Worm (Caenorhabditis elegans) whole organism, dauer: ENCODE data around the gene nlp-11.
"Not testable (repeated sequence)": the region's sequence is repeated elsewhere in the genome, so short reads cannot be mapped to it uniquely, and the experiment has no call there.

ENCODE experiments used
- unc-62 ChIP-seq: sonication (generic microtip); optimal IDR thresholded peaks from 2 replicates; lab custom pipeline; 2017; ENCODE audit warnings: missing biosample characterization, missing genetic modification reagents, missing genetic modification characterization

Gene nlp-11

ce11 chrII:9691839-9692238 lies at the start of gene nlp-11:
Gene nlp-11, minus strand, starts transcription at chrII:9691939.
- no peak for TF ChIP-seq unc-62 (GFP tag; lab: Kevin White, UChicago)

ce11 chrII:9741400-9741799 lies 49.7 kb upstream of the nlp-11 start:
- no peak for TF ChIP-seq unc-62 (GFP tag; lab: Kevin White, UChicago)

ce11 chrII:9740552-9740951 lies 48.8 kb upstream of the nlp-11 start:
- TF ChIP-seq unc-62 (GFP tag; lab: Kevin White, UChicago) = no peak

ce11 chrII:9738820-9739219 lies 47.1 kb upstream of the nlp-11 start:
- no peak for TF ChIP-seq unc-62 (GFP tag; lab: Kevin White, UChicago)

ce11 chrII:9735785-9736184 lies 44.0 kb upstream of the nlp-11 start:
- no peak for TF ChIP-seq unc-62 (GFP tag; lab: Kevin White, UChicago)

- not testable (repeated sequence) for TF ChIP-seq unc-62 (GFP tag; lab: Kevin White, UChicago)
These were observed 40.1 kb upstream of the nlp-11 start, which contains the start of gene mab-3 for ce11 chrII:9731810-9732209. Gene mab-3, plus strand, starts transcription at chrII:9732137.

- TF ChIP-seq unc-62 (GFP tag; lab: Kevin White, UChicago) = no peak
These were observed 38.1 kb upstream of the nlp-11 start for ce11 chrII:9729866-9730265.

- no peak for TF ChIP-seq unc-62 (GFP tag; lab: Kevin White, UChicago)
These were observed 37.5 kb upstream of the nlp-11 start for ce11 chrII:9729196-9729595.

ce11 chrII:9728506-9728905 lies 36.8 kb upstream of the nlp-11 start:
- no peak for TF ChIP-seq unc-62 (GFP tag; lab: Kevin White, UChicago)

ce11 chrII:9727192-9727699 lies 35.5 kb upstream of the nlp-11 start:
- no peak for TF ChIP-seq unc-62 (GFP tag; lab: Kevin White, UChicago)

ce11 chrII:9725056-9725455 lies 33.3 kb upstream of the nlp-11 start:
- TF ChIP-seq unc-62 (GFP tag; lab: Kevin White, UChicago) = no peak

ce11 chrII:9724464-9724863 lies 32.7 kb upstream of the nlp-11 start, which contains the start of gene cutl-2:
Gene cutl-2, minus strand, starts transcription at chrII:9724673.
- no peak for TF ChIP-seq unc-62 (GFP tag; lab: Kevin White, UChicago)

ce11 chrII:9718631-9719252 lies 27.0 kb upstream of the nlp-11 start, which contains the start of gene Y53C12A.11:
Gene Y53C12A.11, minus strand, starts transcription at chrII:9718698.
- TF ChIP-seq unc-62 (GFP tag; lab: Kevin White, UChicago) = not testable (repeated sequence)

ce11 chrII:9717904-9718303 lies 26.2 kb upstream of the nlp-11 start, which contains the start of gene Y53C12A.6:
Gene Y53C12A.6, minus strand, starts transcription at chrII:9718004.
- no peak for TF ChIP-seq unc-62 (GFP tag; lab: Kevin White, UChicago)

ce11 chrII:9716417-9717039 lies 24.8 kb upstream of the nlp-11 start, which contains the start of gene wee-1.3:
Gene wee-1.3, minus strand, starts transcription at chrII:9716467.
- no peak for TF ChIP-seq unc-62 (GFP tag; lab: Kevin White, UChicago)

ce11 chrII:9713083-9713482 lies 21.3 kb upstream of the nlp-11 start:
- no peak for TF ChIP-seq unc-62 (GFP tag; lab: Kevin White, UChicago)
